Worm (Caenorhabditis elegans): ENCODE results near the gene rrp-8.
A peak's percentile ranks its signal among the peaks of the same experiment; 100 is the strongest.

The rrp-8 gene

ce11 chrIV:396373-396772 is at the start of gene rrp-8:
Gene rrp-8 (plus strand): TSS chrIV:396545.
- TF ChIP-seq hmg-4 (GFP tag; optimal IDR thresholded peaks at IDR 0.05) (no peak), B0310.2 (tag; optimal IDR thresholded peaks at IDR 0.05) (no peak), ceh-13 (GFP tag; optimal IDR thresholded peaks at IDR 0.05) (no peak), aly-1 (tag; optimal IDR thresholded peaks at IDR 0.05) (no peak), hmbx-1 (tag; optimal IDR thresholded peaks at IDR 0.05) (no peak), ama-1 (optimal IDR thresholded peaks at IDR 0.05) (no peak), ets-7 (tag; optimal IDR thresholded peaks at IDR 0.05) (no peak), tbx-11 (GFP tag; IDR thresholded peaks at IDR 0.05) (no peak), hnd-1 (tag; optimal IDR thresholded peaks at IDR 0.05) (no peak)

ce11 chrIV:364983-365382 is 31.4 kb upstream of the rrp-8 start:
- TF ChIP-seq B0310.2 (tag; optimal IDR thresholded peaks at IDR 0.05) (no peak), sea-1 (GFP tag; conservative IDR thresholded peaks at IDR 0.05) (no peak), scrt-1 (GFP tag; IDR thresholded peaks at IDR 0.05) (no peak), ama-1 (optimal IDR thresholded peaks at IDR 0.05) (no peak), hnd-1 (tag; optimal IDR thresholded peaks at IDR 0.05) (no peak), hmg-4 (GFP tag; optimal IDR thresholded peaks at IDR 0.05) (no peak), pes-1 (GFP tag; IDR thresholded peaks at IDR 0.05) (no peak)

ce11 chrIV:366406-366805 is 29.9 kb upstream of the rrp-8 start:
- no peak for TF ChIP-seq hnd-1 (tag; optimal IDR thresholded peaks at IDR 0.05)
- TF ChIP-seq sea-1 (GFP tag; conservative IDR thresholded peaks at IDR 0.05) = no peak
- TF ChIP-seq hmbx-1 (tag; optimal IDR thresholded peaks at IDR 0.05) = no peak
- no peak for TF ChIP-seq tbx-11 (GFP tag; IDR thresholded peaks at IDR 0.05)
- TF ChIP-seq tra-4 (tag; optimal IDR thresholded peaks at IDR 0.05) = no peak

- TF ChIP-seq F13C5.2 (tag; optimal IDR thresholded peaks at IDR 0.05) = peak; percentile 22
- TF ChIP-seq ama-1 (optimal IDR thresholded peaks at IDR 0.05) = no peak
These were observed 24.1 kb upstream of the rrp-8 start for ce11 chrIV:372146-372789.

- TF ChIP-seq ama-1 (optimal IDR thresholded peaks at IDR 0.05) = no peak
- no peak for TF ChIP-seq F13C5.2 (tag; optimal IDR thresholded peaks at IDR 0.05)
- TF ChIP-seq flt-1 (GFP tag; IDR thresholded peaks at IDR 0.05) = no peak
These were observed 22.4 kb upstream of the rrp-8 start for ce11 chrIV:373963-374362.

ce11 chrIV:375915-376314 is 20.4 kb upstream of the rrp-8 start, which contains the start of gene fln-1:
Gene fln-1 (minus strand): TSS chrIV:376015.
- TF ChIP-seq F13C5.2 (tag; optimal IDR thresholded peaks at IDR 0.05) = no peak
- no peak for TF ChIP-seq sea-1 (GFP tag; conservative IDR thresholded peaks at IDR 0.05)
- no peak for TF ChIP-seq hmbx-1 (tag; optimal IDR thresholded peaks at IDR 0.05)
- TF ChIP-seq tbx-11 (GFP tag; IDR thresholded peaks at IDR 0.05) = no peak
- no peak for TF ChIP-seq scrt-1 (GFP tag; IDR thresholded peaks at IDR 0.05)
- TF ChIP-seq ama-1 (optimal IDR thresholded peaks at IDR 0.05) = no peak
- no peak for TF ChIP-seq hmg-4 (GFP tag; optimal IDR thresholded peaks at IDR 0.05)
- TF ChIP-seq flt-1 (GFP tag; IDR thresholded peaks at IDR 0.05) = no peak
- TF ChIP-seq tra-4 (tag; optimal IDR thresholded peaks at IDR 0.05) = no peak
- TF ChIP-seq ets-7 (tag; optimal IDR thresholded peaks at IDR 0.05) = no peak
- TF ChIP-seq B0310.2 (tag; optimal IDR thresholded peaks at IDR 0.05) = no peak
- no peak for TF ChIP-seq hnd-1 (tag; optimal IDR thresholded peaks at IDR 0.05)
- TF ChIP-seq pes-1 (GFP tag; IDR thresholded peaks at IDR 0.05) = no peak

ce11 chrIV:377791-378190 is 18.6 kb upstream of the rrp-8 start:
- TF ChIP-seq tra-4 (tag; optimal IDR thresholded peaks at IDR 0.05) (no peak), ets-7 (tag; optimal IDR thresholded peaks at IDR 0.05) (no peak), ama-1 (optimal IDR thresholded peaks at IDR 0.05) (no peak), ceh-36 (tag; optimal IDR thresholded peaks at IDR 0.05) (no peak)

ce11 chrIV:378367-378766 is 18.0 kb upstream of the rrp-8 start:
- TF ChIP-seq flt-1 (GFP tag; IDR thresholded peaks at IDR 0.05) = no peak
- TF ChIP-seq B0310.2 (tag; optimal IDR thresholded peaks at IDR 0.05) = no peak
- TF ChIP-seq ets-7 (tag; optimal IDR thresholded peaks at IDR 0.05) = no peak
- TF ChIP-seq hmg-4 (GFP tag; optimal IDR thresholded peaks at IDR 0.05) = no peak
- no peak for TF ChIP-seq pes-1 (GFP tag; IDR thresholded peaks at IDR 0.05)
- TF ChIP-seq ama-1 (optimal IDR thresholded peaks at IDR 0.05) = no peak
- no peak for TF ChIP-seq sea-1 (GFP tag; conservative IDR thresholded peaks at IDR 0.05)
- no peak for TF ChIP-seq aly-1 (tag; optimal IDR thresholded peaks at IDR 0.05)
- TF ChIP-seq tbx-11 (GFP tag; IDR thresholded peaks at IDR 0.05) = no peak
- no peak for TF ChIP-seq F13C5.2 (tag; optimal IDR thresholded peaks at IDR 0.05)
- TF ChIP-seq hmbx-1 (tag; optimal IDR thresholded peaks at IDR 0.05) = no peak
- no peak for TF ChIP-seq tbx-37 (GFP tag; conservative IDR thresholded peaks at IDR 0.05)
- TF ChIP-seq ceh-13 (GFP tag; optimal IDR thresholded peaks at IDR 0.05) = no peak

ce11 chrIV:378838-379237 is 17.5 kb upstream of the rrp-8 start:
- no peak for TF ChIP-seq scrt-1 (GFP tag; IDR thresholded peaks at IDR 0.05)
- no peak for TF ChIP-seq tbx-37 (GFP tag; conservative IDR thresholded peaks at IDR 0.05)
- no peak for TF ChIP-seq B0310.2 (tag; optimal IDR thresholded peaks at IDR 0.05)
- TF ChIP-seq aly-1 (tag; optimal IDR thresholded peaks at IDR 0.05) = no peak
- no peak for TF ChIP-seq F13C5.2 (tag; optimal IDR thresholded peaks at IDR 0.05)
- TF ChIP-seq sea-1 (GFP tag; conservative IDR thresholded peaks at IDR 0.05) = no peak
- TF ChIP-seq flt-1 (GFP tag; IDR thresholded peaks at IDR 0.05) = no peak
- TF ChIP-seq pes-1 (GFP tag; IDR thresholded peaks at IDR 0.05) = no peak
- TF ChIP-seq hnd-1 (tag; optimal IDR thresholded peaks at IDR 0.05) = no peak
- TF ChIP-seq ets-7 (tag; optimal IDR thresholded peaks at IDR 0.05) = no peak
- TF ChIP-seq ama-1 (optimal IDR thresholded peaks at IDR 0.05) = no peak
- TF ChIP-seq ceh-13 (GFP tag; optimal IDR thresholded peaks at IDR 0.05) = no peak
- TF ChIP-seq ceh-36 (tag; optimal IDR thresholded peaks at IDR 0.05) = no peak

Data from whole organism, early embryonic.